Fruit fly (Drosophila melanogaster) whole organism, adult: ENCODE data around the gene Tep4.

Experiments
- CG11617 ChIP-seq: fragments of 200-800 bp; sonication (Bioruptor generic); optimal IDR thresholded peaks from 2 replicates; lab custom pipeline; 2017; ENCODE audit warnings: mild to moderate bottlenecking, missing biosample characterization, missing genetic modification reagents, missing genetic modification characterization
- CG12768 ChIP-seq: fragments of 200-800 bp; sonication (Bioruptor generic); optimal IDR thresholded peaks from 2 replicates; lab custom pipeline; 2017; ENCODE audit warnings: missing biosample characterization, missing genetic modification characterization, mild to moderate bottlenecking, moderate library complexity, missing genetic modification reagents
- CG7045 ChIP-seq: fragments of 200-800 bp; sonication (Bioruptor generic); optimal IDR thresholded peaks from 2 replicates; lab custom pipeline; 2017; ENCODE audit warnings: missing biosample characterization, mild to moderate bottlenecking, missing genetic modification characterization
- Clk ChIP-seq: fragments of 200-800 bp; sonication (Bioruptor generic); optimal IDR thresholded peaks from 2 replicates; lab custom pipeline; 2017; ENCODE audit warnings: missing biosample characterization, missing genetic modification characterization
- Mnt ChIP-seq: fragments of 200-800 bp; sonication (Bioruptor generic); optimal IDR thresholded peaks from 2 replicates; lab custom pipeline; 2016; ENCODE audit warnings: missing biosample characterization, mild to moderate bottlenecking, missing genetic modification characterization
- cic ChIP-seq: fragments of 200-800 bp; sonication (Bioruptor generic); optimal IDR thresholded peaks from 2 replicates; lab custom pipeline; 2017; ENCODE audit warnings: missing biosample characterization, mild to moderate bottlenecking, missing genetic modification characterization, moderate library complexity
- cnc ChIP-seq, 2 experiments: fragments of >200 bp; optimal IDR thresholded peaks; 2 replicates each; lab custom pipeline; 2017
- tj ChIP-seq: fragments of 200-800 bp; sonication (Bioruptor generic); optimal IDR thresholded peaks from 3 replicates; lab custom pipeline; 2017; ENCODE audit warnings: missing biosample characterization, mild to moderate bottlenecking, missing genetic modification characterization, moderate library complexity
- toe ChIP-seq: fragments of 200-800 bp; sonication (Bioruptor generic); optimal IDR thresholded peaks from 2 replicates; lab custom pipeline; 2016; ENCODE audit warnings: missing biosample characterization, missing genetic modification characterization

- TF ChIP-seq Mnt (GFP tag; lab: Kevin White, UChicago) (no peak), tj (no peak), cnc (optimal IDR thresholded peaks at IDR 0.05; lab: Kevin White, UChicago) (no peak), Clk (GFP tag; lab: Kevin White, UChicago) (no peak), CG12768 (GFP tag; lab: Kevin White, UChicago) (no peak), toe (no peak), CG11617 (GFP tag; lab: Kevin White, UChicago) (no peak), cic (GFP tag; lab: Kevin White, UChicago) (no peak), CG7045 (GFP tag; lab: Kevin White, UChicago) (no peak)
Observed at dm6 chr2L:19572496-19573317, 24.4 kb downstream of the Tep4 start.
